Worm (Caenorhabditis elegans) whole organism, L4 larva: ENCODE data around the gene slc-25A29.
A peak's percentile ranks its signal among the peaks of the same experiment; 100 is the strongest.

Experiments used
- F37D6.2 ChIP-seq: sonication (generic microtip); optimal IDR thresholded peaks from 2 replicates; lab custom pipeline; 2016; ENCODE audit warnings: mild to moderate bottlenecking, missing genetic modification characterization, missing compliant biosample characterization
- F44E2.7 ChIP-seq: fragments of 200-800 bp; sonication (Bioruptor generic); IDR thresholded peaks from 2 replicates; pipeline ENCODE4 v2.1.2; 2022; ENCODE audit warnings: missing genetic modification characterization, missing compliant biosample characterization
- T20F7.1 ChIP-seq: fragments of 200-800 bp; sonication (Bioruptor generic); optimal IDR thresholded peaks from 2 replicates; lab custom pipeline; 2018; ENCODE audit warnings: mild to moderate bottlenecking, missing genetic modification characterization, missing compliant biosample characterization
- Y105C5A.15 ChIP-seq: fragments of 200-800 bp; sonication (Bioruptor generic); IDR thresholded peaks from 2 replicates; pipeline ENCODE4 v1.3.6; 2022; ENCODE audit warnings: missing genetic modification characterization, missing compliant biosample characterization
- ZK337.2 ChIP-seq: fragments of 200-800 bp; sonication (Bioruptor generic); IDR thresholded peaks from 2 replicates; pipeline ENCODE4 v1.3.6; 2022; ENCODE audit warnings: missing genetic modification reagents, missing genetic modification characterization, missing compliant biosample characterization
- ZK546.5 ChIP-seq, 2 experiments: sonication (generic microtip); optimal IDR thresholded peaks; 2 replicates each; lab custom pipeline; 2017; ENCODE audit warnings: missing biosample characterization in 2 of 2, missing genetic modification characterization in 2 of 2
- aha-1 ChIP-seq: fragments of 150-350 bp; peaks from one replicate; lab custom pipeline; 2014; ENCODE audit warnings: missing biosample characterization, missing genetic modification characterization
- aly-2 ChIP-seq: sonication (generic microtip); optimal IDR thresholded peaks from 2 replicates; lab custom pipeline; 2018; ENCODE audit warnings: missing biosample characterization, missing genetic modification characterization
- ama-1 ChIP-seq: fragments of 150-350 bp; optimal IDR thresholded peaks from 2 replicates; lab custom pipeline; 2014; ENCODE audit warnings: inconsistent platforms, mixed read lengths
- arid-1 ChIP-seq: fragments of 200-800 bp; sonication (Bioruptor generic); conservative IDR thresholded peaks from 2 replicates; pipeline ENCODE4 v1.3.6; 2022; ENCODE audit warnings: missing genetic modification reagents, missing genetic modification characterization, missing compliant biosample characterization
- attf-4 ChIP-seq: sonication (generic microtip); optimal IDR thresholded peaks from 3 replicates; lab custom pipeline; 2017; ENCODE audit warnings: missing biosample characterization, missing genetic modification characterization
- ceh-28 ChIP-seq: fragments of 150-350 bp; optimal IDR thresholded peaks from 2 replicates; lab custom pipeline; 2014; ENCODE audit warnings: missing biosample characterization, missing genetic modification reagents, missing genetic modification characterization
- ceh-32 ChIP-seq: sonication (generic microtip); optimal IDR thresholded peaks from 2 replicates; lab custom pipeline; 2016; ENCODE audit warnings: mild to moderate bottlenecking, missing genetic modification characterization, missing compliant biosample characterization; ENCODE audit not compliant: poor library complexity
- ceh-62 ChIP-seq: sonication (generic microtip); optimal IDR thresholded peaks from 2 replicates; lab custom pipeline; 2017; ENCODE audit warnings: missing biosample characterization, missing genetic modification characterization
- ceh-82 ChIP-seq: sonication (generic microtip); optimal IDR thresholded peaks from 2 replicates; lab custom pipeline; 2017; ENCODE audit warnings: missing biosample characterization, missing genetic modification characterization
- daf-12 ChIP-seq: fragments of 150-350 bp; optimal IDR thresholded peaks from 2 replicates; lab custom pipeline; 2014; ENCODE audit warnings: missing biosample characterization, missing genetic modification reagents, missing genetic modification characterization
- dmd-6 ChIP-seq: fragments of 200-800 bp; sonication (Bioruptor generic); IDR thresholded peaks from 2 replicates; pipeline ENCODE4 v1.3.6; 2022; ENCODE audit warnings: missing genetic modification reagents, missing genetic modification characterization, missing compliant biosample characterization
- duxl-1 ChIP-seq: sonication (generic microtip); optimal IDR thresholded peaks from 2 replicates; lab custom pipeline; 2016; ENCODE audit warnings: mild to moderate bottlenecking, missing genetic modification characterization, moderate library complexity, missing compliant biosample characterization; ENCODE audit not compliant: poor library complexity
- dve-1 ChIP-seq: sonication (generic microtip); optimal IDR thresholded peaks from 2 replicates; lab custom pipeline; 2017; ENCODE audit warnings: antibody characterized with exemption, mild to moderate bottlenecking, missing genetic modification characterization, missing compliant biosample characterization; ENCODE audit not compliant: insufficient read depth
- hlh-11 ChIP-seq: fragments of 200-800 bp; sonication (Bioruptor generic); optimal IDR thresholded peaks from 2 replicates; lab custom pipeline; 2018; ENCODE audit warnings: mild to moderate bottlenecking, missing genetic modification characterization, missing compliant biosample characterization
- jun-1 ChIP-seq: fragments of 150-350 bp; optimal IDR thresholded peaks from 2 replicates; lab custom pipeline; 2014; ENCODE audit warnings: missing biosample characterization, missing genetic modification reagents, missing genetic modification characterization
- lim-7 ChIP-seq: fragments of 200-800 bp; sonication (Bioruptor generic); IDR thresholded peaks from 2 replicates; pipeline ENCODE4 v1.3.6; 2022; ENCODE audit warnings: missing genetic modification characterization, missing compliant biosample characterization
- lin-13 ChIP-seq: fragments of 150-350 bp; optimal IDR thresholded peaks from 2 replicates; lab custom pipeline; 2014; ENCODE audit warnings: missing biosample characterization, missing genetic modification reagents, missing genetic modification characterization
- lin-15B ChIP-seq: fragments of 150-350 bp; sonication (generic microtip); optimal IDR thresholded peaks from 3 replicates; lab custom pipeline; 2014; ENCODE audit warnings: missing biosample characterization, missing genetic modification characterization
- lin-39 ChIP-seq: fragments of 150-350 bp; optimal IDR thresholded peaks from 2 replicates; lab custom pipeline; 2014; ENCODE audit warnings: missing biosample characterization, missing genetic modification reagents, missing genetic modification characterization
- lir-3 ChIP-seq: sonication (generic microtip); optimal IDR thresholded peaks from 2 replicates; lab custom pipeline; 2016; ENCODE audit warnings: mild to moderate bottlenecking, missing genetic modification characterization, missing compliant biosample characterization
- lsy-2 ChIP-seq, 2 experiments: fragments of 150-350 bp in 1 of 2; sonication (generic microtip) in 1 of 2; optimal IDR thresholded peaks; 2 replicates each; lab custom pipeline; 2014 to 2017; ENCODE audit warnings: missing biosample characterization in 2 of 2, missing genetic modification characterization in 2 of 2
- madf-9 ChIP-seq: fragments of 200-800 bp; sonication (Bioruptor generic); conservative IDR thresholded peaks from 2 replicates; pipeline ENCODE4 v1.3.6; 2022; ENCODE audit warnings: missing genetic modification reagents, missing genetic modification characterization, missing compliant biosample characterization
- mep-1 ChIP-seq: fragments of 150-350 bp; sonication (generic microtip); optimal IDR thresholded peaks from 3 replicates; lab custom pipeline; 2014; ENCODE audit warnings: missing biosample characterization, missing genetic modification characterization
- mxl-3 ChIP-seq: fragments of 200-800 bp; sonication (Bioruptor generic); optimal IDR thresholded peaks from 2 replicates; lab custom pipeline; 2018; ENCODE audit warnings: mild to moderate bottlenecking, missing genetic modification characterization, missing compliant biosample characterization
- nhr-11 ChIP-seq: fragments of 150-350 bp; optimal IDR thresholded peaks from 2 replicates; lab custom pipeline; 2014; ENCODE audit warnings: missing biosample characterization, missing genetic modification characterization
- nhr-237 ChIP-seq: sonication (generic microtip); optimal IDR thresholded peaks from 2 replicates; lab custom pipeline; 2017; ENCODE audit warnings: missing biosample characterization, missing genetic modification characterization
- nhr-25 ChIP-seq: sonication (generic microtip); optimal IDR thresholded peaks from 2 replicates; lab custom pipeline; 2017; ENCODE audit warnings: missing genetic modification characterization, mild to moderate bottlenecking, missing compliant biosample characterization, antibody characterized with exemption, moderate library complexity, borderline replicate concordance; ENCODE audit not compliant: insufficient read depth
- nhr-77 ChIP-seq: fragments of 150-350 bp; optimal IDR thresholded peaks from 2 replicates; lab custom pipeline; 2014; ENCODE audit warnings: missing biosample characterization, missing genetic modification characterization
- pha-4 ChIP-seq, 2 experiments: fragments of 150-350 bp in 1 of 2; fragments of 200-800 bp in 1 of 2; sonication (Bioruptor generic) in 1 of 2; IDR thresholded peaks in 1 of 2; optimal IDR thresholded peaks in 1 of 2; 2 replicates each; pipeline versions ENCODE4 v1.3.6 to Lab custom; 2014 to 2022; ENCODE audit warnings: missing genetic modification characterization in 2 of 2, missing genetic modification reagents in 2 of 2, missing biosample characterization in 1 of 2, missing compliant biosample characterization in 1 of 2
- sdz-12 ChIP-seq: fragments of 200-800 bp; sonication (Bioruptor generic); optimal IDR thresholded peaks from 2 replicates; lab custom pipeline; 2018; ENCODE audit warnings: mild to moderate bottlenecking, missing genetic modification characterization, missing compliant biosample characterization
- set-16 ChIP-seq: fragments of 200-800 bp; sonication (Bioruptor generic); IDR thresholded peaks from 2 replicates; pipeline ENCODE4 v1.3.6; 2022; ENCODE audit warnings: missing genetic modification reagents, missing genetic modification characterization, missing compliant biosample characterization
- skn-1 ChIP-seq: fragments of 150-350 bp; optimal IDR thresholded peaks from 2 replicates; lab custom pipeline; 2014; ENCODE audit warnings: missing biosample characterization, missing genetic modification characterization
- snpc-1.2 ChIP-seq: fragments of 200-800 bp; sonication (Bioruptor generic); IDR thresholded peaks from 2 replicates; pipeline ENCODE4 v1.3.6; 2022; ENCODE audit warnings: missing genetic modification reagents, missing genetic modification characterization, missing compliant biosample characterization
- tag-97 ChIP-seq: fragments of 200-800 bp; sonication (Bioruptor generic); IDR thresholded peaks from 2 replicates; pipeline ENCODE4 v1.3.6; 2022; ENCODE audit warnings: missing genetic modification characterization, missing compliant biosample characterization
- unc-130 ChIP-seq: sonication (generic microtip); optimal IDR thresholded peaks from 2 replicates; lab custom pipeline; 2016; ENCODE audit warnings: missing genetic modification reagents, missing genetic modification characterization, missing compliant biosample characterization
- unc-62 ChIP-seq, 3 experiments: fragments of 150-350 bp in 1 of 3; sonication (generic microtip); optimal IDR thresholded peaks in 2 of 3; peaks in 1 of 3; 1 replicate in 1 of 3; 2 replicates in 2 of 3; lab custom pipeline; 2014 to 2017; ENCODE audit warnings: missing biosample characterization in 3 of 3, missing genetic modification characterization in 3 of 3, missing genetic modification reagents in 3 of 3, missing genotype in 1 of 3
- zfp-3 ChIP-seq: fragments of 200-800 bp; sonication (Bioruptor generic); conservative IDR thresholded peaks from 2 replicates; pipeline ENCODE4 v1.3.6; 2022; ENCODE audit warnings: missing genetic modification reagents, missing genetic modification characterization, missing compliant biosample characterization
- zip-11 ChIP-seq: fragments of 200-800 bp; sonication (Bioruptor generic); IDR thresholded peaks from 2 replicates; pipeline ENCODE4 v1.3.6; 2022; ENCODE audit warnings: missing genetic modification characterization, missing compliant biosample characterization
- ztf-11 ChIP-seq: fragments of 150-350 bp; optimal IDR thresholded peaks from 2 replicates; lab custom pipeline; 2014; ENCODE audit warnings: missing biosample characterization, missing genetic modification characterization

The slc-25A29 gene

ce11 chrV:14686231-14687105 is 28.5 kb upstream of the slc-25A29 start:
- TF ChIP-seq madf-9 (GFP tag; lab: Robert Waterston, UW), result no peak
- TF ChIP-seq snpc-1.2 (GFP tag; lab: Robert Waterston, UW), result peak; percentile 44; the same call in 1 of the 2 replicates
- peak; percentile 24; the same call in 1 of the 2 replicates for TF ChIP-seq pha-4 (GFP tag; IDR thresholded peaks at IDR 0.05; lab: Robert Waterston, UW)
- TF ChIP-seq pha-4 (tag; optimal IDR thresholded peaks at IDR 0.05; lab: Kevin White, UChicago), result no peak
- no peak for TF ChIP-seq nhr-237 (tag; lab: Kevin White, UChicago)
- TF ChIP-seq unc-130, result no peak
- TF ChIP-seq daf-12 (tag; lab: Kevin White, UChicago), result no peak
- 0 out of 2 replicates have a peak, but pooled peaks have one; percentile 70 for TF ChIP-seq lim-7
- TF ChIP-seq lin-13 (GFP tag; lab: Kevin White, UChicago), result no peak
- peak; percentile 84 for TF ChIP-seq ama-1 (lab: Kevin White, UChicago)
- no peak for TF ChIP-seq ZK337.2 (GFP tag; lab: Robert Waterston, UW)
- TF ChIP-seq F37D6.2 (tag; lab: Kevin White, UChicago), result no peak
- no peak for TF ChIP-seq jun-1 (tag; lab: Kevin White, UChicago)
- TF ChIP-seq lin-39, result no peak
- TF ChIP-seq ztf-11 (tag; lab: Kevin White, UChicago), result no peak
- TF ChIP-seq zfp-3 (GFP tag; lab: Robert Waterston, UW), result no peak
- no peak for TF ChIP-seq Y105C5A.15
- TF ChIP-seq nhr-77 (tag; lab: Kevin White, UChicago), result no peak
- TF ChIP-seq dmd-6 (GFP tag; lab: Robert Waterston, UW), result 0 out of 2 replicates have a peak, but pooled peaks have one; percentile 6
- no peak for TF ChIP-seq tag-97 (GFP tag; lab: Robert Waterston, UW)
- TF ChIP-seq sdz-12 (GFP tag; lab: Kevin White, UChicago), result no peak
- no peak for TF ChIP-seq skn-1
- peak in 1 of 2 experiments; percentile 9 for TF ChIP-seq lsy-2 (tag; optimal IDR thresholded peaks at IDR 0.05; lab: Kevin White, UChicago)
- peak; percentile 21; the same call in 1 of the 2 replicates for TF ChIP-seq set-16 (GFP tag; lab: Robert Waterston, UW)
- no peak for TF ChIP-seq hlh-11 (tag; lab: Kevin White, UChicago)
- peak in 1 of 2 experiments; percentile 97 for TF ChIP-seq unc-62 (GFP tag; optimal IDR thresholded peaks at IDR 0.05 in 1 of 2; lab: Kevin White, UChicago)
- TF ChIP-seq unc-62 (tag; optimal IDR thresholded peaks at IDR 0.05; lab: Kevin White, UChicago), result no peak
- no peak for TF ChIP-seq lin-15B
- peak; percentile 27 for TF ChIP-seq mep-1

DNA sequence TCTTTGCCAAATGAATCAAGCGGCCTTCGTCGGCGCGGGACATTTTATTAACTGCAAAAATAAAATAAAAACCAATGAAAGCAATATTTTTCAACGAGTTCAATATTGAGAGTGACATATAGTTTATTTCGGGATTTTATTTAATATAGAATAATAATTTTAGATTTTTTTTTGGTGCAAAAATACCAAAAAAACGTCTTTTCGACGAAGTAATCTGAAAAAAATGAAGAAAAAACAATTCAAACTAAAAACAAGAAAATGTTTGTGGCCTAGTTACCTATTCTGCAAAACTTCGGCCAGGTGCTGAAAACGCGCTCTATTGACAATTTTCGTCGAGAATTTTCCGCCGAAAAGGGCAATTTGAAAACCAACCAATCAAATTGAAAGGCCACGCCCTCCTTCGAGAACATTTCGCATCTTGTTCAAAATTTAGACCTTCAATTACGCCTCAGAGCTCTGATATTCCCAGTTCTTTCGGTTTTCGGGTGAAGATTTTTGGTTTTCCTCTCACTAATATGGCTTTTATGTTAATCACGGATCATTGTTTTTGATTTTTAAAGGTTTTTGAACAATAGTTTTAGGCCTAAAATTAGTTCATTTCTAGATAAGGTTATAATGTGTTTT is 27.6 kb upstream of the slc-25A29 start, which contains the start of gene C47E8.4:
TSS of gene C47E8.4 (minus strand) at position 51 of the 624 bp plus-strand sequence.
- TF ChIP-seq lin-39 (no peak), sdz-12 (GFP tag; lab: Kevin White, UChicago) (peak; percentile 88), zip-11 (0 out of 2 replicates have a peak, but pooled peaks have one; percentile 31), ZK546.5 (tag; optimal IDR thresholded peaks at IDR 0.05; lab: Kevin White, UChicago) (peak in 1 of 2 experiments; percentile 62), lir-3 (tag; lab: Kevin White, UChicago) (peak; percentile 77), aly-2 (tag; lab: Kevin White, UChicago) (no peak), ceh-82 (tag; lab: Kevin White, UChicago) (no peak), attf-4 (tag; lab: Kevin White, UChicago) (no peak), nhr-25 (peak; percentile 94), daf-12 (tag; lab: Kevin White, UChicago) (no peak), ceh-28 (tag; lab: Kevin White, UChicago) (no peak), aha-1 (tag; lab: Kevin White, UChicago) (peak; percentile 99), duxl-1 (tag; lab: Kevin White, UChicago) (peak; percentile 96), mxl-3 (GFP tag; lab: Kevin White, UChicago) (peak; percentile 69), set-16 (GFP tag; lab: Robert Waterston, UW) (peak; percentile 64), arid-1 (peak; percentile 87), lin-15B (peak; percentile 93), skn-1 (no peak), dve-1 (tag; lab: Kevin White, UChicago) (peak; percentile 99), nhr-11 (tag; lab: Kevin White, UChicago) (peak; percentile 99), madf-9 (GFP tag; lab: Robert Waterston, UW) (peak; percentile 89), ceh-62 (no peak), T20F7.1 (GFP tag; lab: Kevin White, UChicago) (peak; percentile 91), mep-1 (peak; percentile 98), hlh-11 (tag; lab: Kevin White, UChicago) (peak; percentile 96), ceh-32 (tag; lab: Kevin White, UChicago) (peak; percentile 76), F44E2.7 (GFP tag; lab: Robert Waterston, UW) (no peak)
